Worm (Caenorhabditis elegans) whole organism, early embryonic: Measurements from ENCODE around the gene Y105C5B.25.

Source experiments
- B0310.2 ChIP-seq: sonication (generic microtip); optimal IDR thresholded peaks from 2 replicates; lab custom pipeline; 2016; ENCODE audit warnings: mild to moderate bottlenecking, missing genetic modification characterization, missing compliant biosample characterization
- F13C5.2 ChIP-seq: sonication (generic microtip); optimal IDR thresholded peaks from 2 replicates; lab custom pipeline; 2017; ENCODE audit warnings: mild to moderate bottlenecking, missing genetic modification characterization, inconsistent platforms, missing compliant biosample characterization
- aly-1 ChIP-seq: sonication (generic microtip); optimal IDR thresholded peaks from 2 replicates; lab custom pipeline; 2016; ENCODE audit warnings: missing genetic modification characterization, missing compliant biosample characterization
- ama-1 ChIP-seq: fragments of 150-350 bp; optimal IDR thresholded peaks from 2 replicates; lab custom pipeline; 2014
- ceh-36 ChIP-seq: sonication (generic microtip); optimal IDR thresholded peaks from 2 replicates; lab custom pipeline; 2016; ENCODE audit warnings: missing genetic modification characterization, inconsistent platforms, missing compliant biosample characterization
- flt-1 ChIP-seq: fragments of 200-800 bp; sonication (Bioruptor generic); IDR thresholded peaks from 2 replicates; pipeline ENCODE4 v1.3.6; 2022; ENCODE audit warnings: missing genetic modification characterization, missing compliant biosample characterization
- hmg-4 ChIP-seq: fragments of 200-800 bp; sonication (Bioruptor generic); optimal IDR thresholded peaks from 2 replicates; lab custom pipeline; 2018; ENCODE audit warnings: mild to moderate bottlenecking, missing genetic modification characterization, missing compliant biosample characterization
- hnd-1 ChIP-seq: sonication (generic microtip); optimal IDR thresholded peaks from 2 replicates; lab custom pipeline; 2016; ENCODE audit warnings: missing genetic modification characterization, missing compliant biosample characterization
- pes-1 ChIP-seq: fragments of 200-800 bp; sonication (Bioruptor generic); IDR thresholded peaks from 2 replicates; pipeline ENCODE4 v1.3.6; 2022; ENCODE audit warnings: missing genetic modification reagents, missing genetic modification characterization, missing compliant biosample characterization
- sea-1 ChIP-seq: fragments of 200-800 bp; sonication (Bioruptor generic); conservative IDR thresholded peaks from 2 replicates; pipeline ENCODE4 v1.3.6; 2022; ENCODE audit warnings: missing genetic modification characterization, missing compliant biosample characterization
- tbx-11 ChIP-seq: fragments of 200-800 bp; sonication (Bioruptor generic); IDR thresholded peaks from 2 replicates; pipeline ENCODE4 v1.3.6; 2022; ENCODE audit warnings: missing genetic modification characterization, missing compliant biosample characterization
- tbx-37 ChIP-seq: fragments of 200-800 bp; sonication (Bioruptor generic); conservative IDR thresholded peaks from 2 replicates; pipeline ENCODE4 v1.3.6; 2022; ENCODE audit warnings: missing genetic modification reagents, missing genetic modification characterization, missing compliant biosample characterization

- TF ChIP-seq ama-1 (lab: Kevin White, UChicago) (no peak), hmg-4 (GFP tag; lab: Kevin White, UChicago) (no peak), sea-1 (GFP tag; lab: Robert Waterston, UW) (no peak), hnd-1 (tag; lab: Kevin White, UChicago) (no peak), tbx-11 (no peak), flt-1 (GFP tag; lab: Robert Waterston, UW) (no peak), pes-1 (GFP tag; lab: Robert Waterston, UW) (no peak), ceh-36 (tag; lab: Kevin White, UChicago) (no peak), aly-1 (tag; lab: Kevin White, UChicago) (no peak), B0310.2 (tag; lab: Kevin White, UChicago) (no peak), F13C5.2 (tag; lab: Kevin White, UChicago) (no peak), tbx-37 (GFP tag; lab: Robert Waterston, UW) (no peak)
Measured at ce11 chrIV:16171326-16171725, 24.4 kb upstream of the Y105C5B.25 start.
